Fruit fly (Drosophila melanogaster) whole organism, embryonic: ENCODE results near the gene jus.
A peak's percentile ranks its signal among the peaks of the same experiment; 100 is the strongest.

Experiments used
- CG12299 ChIP-seq: fragments of 200-800 bp; sonication (Bioruptor generic); optimal IDR thresholded peaks from 2 replicates; lab custom pipeline; 2018; ENCODE audit warnings: missing biosample characterization, mild to moderate bottlenecking, missing genetic modification characterization
- CG15514 ChIP-seq: fragments of 200-800 bp; sonication (Bioruptor generic); optimal IDR thresholded peaks from 3 replicates; lab custom pipeline; 2017; ENCODE audit warnings: missing biosample characterization, missing genetic modification characterization, mild to moderate bottlenecking, moderate library complexity, missing genetic modification reagents
- CG1602 ChIP-seq: fragments of 200-800 bp; sonication (Bioruptor generic); optimal IDR thresholded peaks from 3 replicates; lab custom pipeline; 2016; ENCODE audit warnings: missing biosample characterization, missing genetic modification characterization
- CG16779 ChIP-seq: fragments of 200-800 bp; sonication (Bioruptor generic); IDR thresholded peaks from 2 replicates; pipeline ENCODE4 v1.3.6; 2022; ENCODE audit warnings: missing biosample characterization, missing genetic modification characterization
- CG16813 ChIP-seq: fragments of 200-800 bp; sonication (Bioruptor generic); IDR thresholded peaks from 3 replicates; pipeline ENCODE4 v1.3.6; 2022; ENCODE audit warnings: missing biosample characterization, missing genetic modification characterization; ENCODE audit not compliant: partially characterized antibody
- CG17568 ChIP-seq: fragments of 200-800 bp; sonication (Bioruptor generic); optimal IDR thresholded peaks from 2 replicates; lab custom pipeline; 2018; ENCODE audit warnings: missing biosample characterization, mild to moderate bottlenecking, missing genetic modification characterization, moderate library complexity
- CG18262 ChIP-seq: fragments of 200-800 bp; optimal IDR thresholded peaks from 3 replicates; lab custom pipeline; 2019; ENCODE audit warnings: missing biosample characterization, mild to moderate bottlenecking, missing genetic modification characterization, moderate library complexity
- CG18476 ChIP-seq: fragments of 200-800 bp; sonication (Bioruptor generic); optimal IDR thresholded peaks from 2 replicates; lab custom pipeline; 2016; ENCODE audit warnings: missing biosample characterization, mild to moderate bottlenecking, missing genetic modification characterization
- CG18599 ChIP-seq: fragments of 200-800 bp; sonication (Bioruptor generic); optimal IDR thresholded peaks from 3 replicates; lab custom pipeline; 2017; ENCODE audit warnings: missing biosample characterization, missing genetic modification characterization, mild to moderate bottlenecking, moderate library complexity, missing genetic modification reagents
- CG18619 ChIP-seq: fragments of 200-800 bp; sonication (Bioruptor generic); optimal IDR thresholded peaks from 3 replicates; lab custom pipeline; 2017; ENCODE audit warnings: missing biosample characterization, mild to moderate bottlenecking, missing genetic modification characterization
- CG4707 ChIP-seq: fragments of 200-800 bp; sonication (Bioruptor generic); optimal IDR thresholded peaks from 2 replicates; lab custom pipeline; 2018; ENCODE audit warnings: missing biosample characterization, mild to moderate bottlenecking, missing genetic modification characterization, moderate library complexity
- CG7556 ChIP-seq: fragments of 200-800 bp; sonication (Bioruptor generic); optimal IDR thresholded peaks from 2 replicates; lab custom pipeline; 2017; ENCODE audit warnings: missing biosample characterization, mild to moderate bottlenecking, missing genetic modification characterization
- CG8089 ChIP-seq: fragments of 200-800 bp; sonication (Bioruptor generic); optimal IDR thresholded peaks from 3 replicates; lab custom pipeline; 2016; ENCODE audit warnings: missing biosample characterization, missing genetic modification characterization
- CG8359 ChIP-seq: fragments of 200-800 bp; sonication (Bioruptor generic); optimal IDR thresholded peaks from 2 replicates; lab custom pipeline; 2017; ENCODE audit warnings: missing biosample characterization, mild to moderate bottlenecking, missing genetic modification characterization, borderline replicate concordance
- CG8765 ChIP-seq: fragments of 200-800 bp; sonication (Bioruptor generic); IDR thresholded peaks from 2 replicates; pipeline ENCODE4 v1.3.6; 2022; ENCODE audit warnings: missing biosample characterization, missing genetic modification characterization
- CG9797 ChIP-seq: fragments of 200-800 bp; sonication (Bioruptor generic); optimal IDR thresholded peaks from 3 replicates; lab custom pipeline; 2018; ENCODE audit warnings: missing biosample characterization, mild to moderate bottlenecking, missing genetic modification characterization
- Deaf1 ChIP-seq: fragments of 200-800 bp; optimal IDR thresholded peaks from 3 replicates; lab custom pipeline; 2019; ENCODE audit warnings: missing biosample characterization, mild to moderate bottlenecking, missing genetic modification characterization, moderate library complexity
- Dip3 ChIP-seq: fragments of 200-800 bp; sonication (Bioruptor generic); optimal IDR thresholded peaks from 3 replicates; lab custom pipeline; 2016; ENCODE audit warnings: missing biosample characterization, missing genetic modification characterization
- Dll ChIP-seq: fragments of 200-800 bp; sonication (Bioruptor generic); IDR thresholded peaks from 4 replicates; pipeline ENCODE4 v1.3.6; 2022; ENCODE audit warnings: missing biosample characterization, missing genetic modification characterization; ENCODE audit not compliant: partially characterized antibody
- Dp ChIP-seq: fragments of 200-800 bp; sonication (Bioruptor generic); optimal IDR thresholded peaks from 2 replicates; lab custom pipeline; 2018; ENCODE audit warnings: missing biosample characterization, mild to moderate bottlenecking, missing genetic modification characterization, moderate library complexity
- Ets65A ChIP-seq: fragments of 200-800 bp; sonication (Bioruptor generic); peaks from one replicate; lab custom pipeline; 2016; ENCODE audit warnings: missing biosample characterization, missing genetic modification characterization
- Gsc ChIP-seq: fragments of 200-800 bp; sonication (Bioruptor generic); IDR thresholded peaks from 2 replicates; pipeline ENCODE4 v1.3.6; 2022; ENCODE audit warnings: missing biosample characterization, missing genetic modification characterization
- HLH3B ChIP-seq: fragments of 200-800 bp; sonication (Bioruptor generic); IDR thresholded peaks from 2 replicates; pipeline ENCODE4 v1.3.6; 2022; ENCODE audit warnings: missing biosample characterization, missing genetic modification characterization
- Hey ChIP-seq: fragments of 200-800 bp; sonication (Bioruptor generic); optimal IDR thresholded peaks from 3 replicates; lab custom pipeline; 2018; ENCODE audit warnings: missing biosample characterization, mild to moderate bottlenecking, missing genetic modification characterization
- Hmr ChIP-seq: fragments of 200-800 bp; sonication (Bioruptor generic); optimal IDR thresholded peaks from 3 replicates; lab custom pipeline; 2017; ENCODE audit warnings: mild to moderate bottlenecking, missing biosample characterization, missing genetic modification reagents, missing genetic modification characterization
- Hmx ChIP-seq: fragments of 200-800 bp; sonication (Bioruptor generic); optimal IDR thresholded peaks from 2 replicates; lab custom pipeline; 2016; ENCODE audit warnings: missing biosample characterization, missing genetic modification characterization
- Hr3 ChIP-seq: fragments of 200-800 bp; sonication (Bioruptor generic); optimal IDR thresholded peaks from 3 replicates; lab custom pipeline; 2016; ENCODE audit warnings: missing biosample characterization, missing genetic modification characterization
- Med ChIP-seq: fragments of 200-800 bp; sonication (Bioruptor generic); peaks from one replicate; lab custom pipeline; 2016; ENCODE audit warnings: missing biosample characterization, missing genetic modification characterization, mild to moderate bottlenecking, inconsistent platforms, moderate library complexity
- Nf-YA ChIP-seq: fragments of 200-800 bp; sonication (Bioruptor generic); IDR thresholded peaks from 2 replicates; pipeline ENCODE4 v1.3.6; 2022; ENCODE audit warnings: missing biosample characterization, missing genetic modification characterization
- Rfx ChIP-seq: fragments of 200-800 bp; sonication (Bioruptor generic); IDR thresholded peaks from 2 replicates; pipeline ENCODE4 v1.3.6; 2022; ENCODE audit warnings: missing biosample characterization, missing genetic modification characterization
- Scr ChIP-seq: fragments of 200-800 bp; sonication (Bioruptor generic); IDR thresholded peaks from 2 replicates; pipeline ENCODE4 v1.3.6; 2022; ENCODE audit warnings: missing biosample characterization, missing genetic modification characterization; ENCODE audit not compliant: partially characterized antibody
- Xbp1 ChIP-seq: fragments of 200-800 bp; sonication (Bioruptor generic); optimal IDR thresholded peaks from 3 replicates; lab custom pipeline; 2016; ENCODE audit warnings: missing biosample characterization, mild to moderate bottlenecking, missing genetic modification characterization
- abd-A ChIP-seq: fragments of 200-800 bp; sonication (Bioruptor generic); optimal IDR thresholded peaks from 3 replicates; lab custom pipeline; 2019; ENCODE audit warnings: missing biosample characterization, mild to moderate bottlenecking, missing genetic modification characterization, moderate library complexity
- amos ChIP-seq: fragments of 200-800 bp; sonication (Bioruptor generic); IDR thresholded peaks from 2 replicates; pipeline ENCODE4 v1.3.6; 2022; ENCODE audit warnings: missing biosample characterization, missing genetic modification characterization; ENCODE audit not compliant: partially characterized antibody
- ase ChIP-seq: fragments of 200-800 bp; sonication (Bioruptor generic); IDR thresholded peaks from 3 replicates; pipeline ENCODE4 v1.3.6; 2022; ENCODE audit warnings: missing biosample characterization, missing genetic modification characterization
- crol ChIP-seq: fragments of 200-800 bp; sonication (Bioruptor generic); IDR thresholded peaks from 2 replicates; pipeline ENCODE4 v1.3.6; 2022; ENCODE audit warnings: missing biosample characterization, missing genetic modification characterization
- dati ChIP-seq: fragments of 200-800 bp; sonication (Bioruptor generic); IDR thresholded peaks from 2 replicates; pipeline ENCODE4 v1.3.6; 2022; ENCODE audit warnings: missing biosample characterization, missing genetic modification characterization
- ewg ChIP-seq: fragments of 200-800 bp; sonication (Bioruptor generic); optimal IDR thresholded peaks from 3 replicates; lab custom pipeline; 2017; ENCODE audit warnings: mild to moderate bottlenecking, missing biosample characterization, missing genetic modification reagents, missing genetic modification characterization
- grn ChIP-seq: fragments of 200-800 bp; sonication (Bioruptor generic); optimal IDR thresholded peaks from 3 replicates; lab custom pipeline; 2017; ENCODE audit warnings: missing biosample characterization, missing genetic modification characterization
- jing ChIP-seq: fragments of 200-800 bp; sonication (Bioruptor generic); optimal IDR thresholded peaks from 2 replicates; lab custom pipeline; 2018; ENCODE audit warnings: missing biosample characterization, mild to moderate bottlenecking, missing genetic modification characterization
- lab ChIP-seq: fragments of 200-800 bp; sonication (Bioruptor generic); optimal IDR thresholded peaks from 3 replicates; lab custom pipeline; 2017; ENCODE audit warnings: missing biosample characterization, missing genetic modification characterization, mild to moderate bottlenecking, moderate library complexity, missing genetic modification reagents
- pb ChIP-seq: fragments of 200-800 bp; sonication (Bioruptor generic); optimal IDR thresholded peaks from 3 replicates; lab custom pipeline; 2016; ENCODE audit warnings: missing biosample characterization, missing genetic modification characterization
- pum ChIP-seq: fragments of 200-800 bp; sonication (Bioruptor generic); optimal IDR thresholded peaks from 2 replicates; lab custom pipeline; 2016; ENCODE audit warnings: missing biosample characterization, missing genetic modification characterization
- ro ChIP-seq: fragments of 200-800 bp; sonication (Bioruptor generic); IDR thresholded peaks from 2 replicates; pipeline ENCODE4 v1.3.6; 2022; ENCODE audit warnings: missing biosample characterization, missing genetic modification characterization
- row ChIP-seq: fragments of 200-800 bp; sonication (Bioruptor generic); IDR thresholded peaks from 3 replicates; pipeline ENCODE4 v1.3.6; 2022; ENCODE audit warnings: missing biosample characterization, missing genetic modification characterization
- run ChIP-seq: fragments of 200-800 bp; sonication (Bioruptor generic); optimal IDR thresholded peaks from 3 replicates; lab custom pipeline; 2018; ENCODE audit warnings: missing biosample characterization, mild to moderate bottlenecking, missing genetic modification characterization
- salm ChIP-seq: fragments of 200-800 bp; sonication (Bioruptor generic); optimal IDR thresholded peaks from 2 replicates; lab custom pipeline; 2018; ENCODE audit warnings: missing biosample characterization, mild to moderate bottlenecking, missing genetic modification characterization
- sug ChIP-seq: fragments of 200-800 bp; optimal IDR thresholded peaks from 2 replicates; lab custom pipeline; 2019; ENCODE audit warnings: missing biosample characterization, mild to moderate bottlenecking, missing genetic modification characterization, moderate library complexity
- vfl ChIP-seq: fragments of 200-800 bp; sonication (Bioruptor generic); optimal IDR thresholded peaks from 2 replicates; lab custom pipeline; 2016; ENCODE audit warnings: missing biosample characterization, missing genetic modification characterization
- zen2 ChIP-seq: fragments of 200-800 bp; sonication (Bioruptor generic); IDR thresholded peaks from 3 replicates; pipeline ENCODE4 v1.3.6; 2022; ENCODE audit warnings: missing biosample characterization, missing genetic modification characterization; ENCODE audit not compliant: partially characterized antibody
- zfh2 ChIP-seq: fragments of 200-800 bp; sonication (Bioruptor generic); optimal IDR thresholded peaks from 2 replicates; lab custom pipeline; 2016; ENCODE audit warnings: missing biosample characterization, missing genetic modification characterization

jus gene

dm6 chr3R:29194957-29195356, at the start of gene jus:
Gene jus (minus strand): TSS chr3R:29194994.
- TF ChIP-seq abd-A (tag; lab: Kevin White, UChicago) (peak; percentile 14), Gsc (GFP tag; lab: Robert Waterston, UW) (no peak), Xbp1 (GFP tag; lab: Kevin White, UChicago) (no peak), CG18262 (no peak), CG8359 (GFP tag; lab: Kevin White, UChicago) (no peak), ase (GFP tag; lab: Robert Waterston, UW) (no peak), CG1602 (GFP tag; lab: Kevin White, UChicago) (no peak), Dp (GFP tag; lab: Kevin White, UChicago) (no peak), grn (GFP tag; lab: Kevin White, UChicago) (no peak), Hmx (no peak), CG17568 (GFP tag; lab: Kevin White, UChicago) (no peak), CG8089 (GFP tag; lab: Kevin White, UChicago) (no peak), CG18476 (GFP tag; lab: Kevin White, UChicago) (no peak), crol (GFP tag; lab: Robert Waterston, UW) (peak; percentile 89), vfl (GFP tag; lab: Kevin White, UChicago) (no peak), Ets65A (GFP tag; lab: Kevin White, UChicago) (no peak), Hey (tag; lab: Kevin White, UChicago) (no peak), zen2 (GFP tag; lab: Robert Waterston, UW) (no peak), CG4707 (GFP tag; lab: Kevin White, UChicago) (no peak), CG16779 (GFP tag; lab: Robert Waterston, UW) (0 out of 2 replicates have a peak, but pooled peaks have one; percentile 45), ewg (GFP tag; lab: Kevin White, UChicago) (peak; percentile 76), salm (tag; lab: Kevin White, UChicago) (no peak), lab (no peak), Dll (GFP tag; lab: Robert Waterston, UW) (no peak), CG9797 (GFP tag; lab: Kevin White, UChicago) (no peak), Med (GFP tag; lab: Kevin White, UChicago) (peak; percentile 55), amos (GFP tag; lab: Robert Waterston, UW) (no peak), pb (no peak), pum (GFP tag; lab: Kevin White, UChicago) (no peak), Dip3 (GFP tag; lab: Kevin White, UChicago) (no peak), CG12299 (tag; lab: Kevin White, UChicago) (no peak), CG18599 (GFP tag; lab: Kevin White, UChicago) (peak; percentile 18), ro (GFP tag; lab: Robert Waterston, UW) (no peak), Nf-YA (GFP tag; lab: Robert Waterston, UW) (no peak), Hr3 (GFP tag; lab: Kevin White, UChicago) (no peak), Deaf1 (tag; lab: Kevin White, UChicago) (peak; percentile 73), CG7556 (GFP tag; lab: Kevin White, UChicago) (peak; percentile 33), Hmr (peak; percentile 35), jing (GFP tag; lab: Kevin White, UChicago) (no peak), CG8765 (GFP tag; lab: Robert Waterston, UW) (no peak), Scr (GFP tag; lab: Robert Waterston, UW) (no peak), Rfx (GFP tag; lab: Robert Waterston, UW) (no peak), CG16813 (GFP tag; lab: Robert Waterston, UW) (no peak), dati (GFP tag; lab: Robert Waterston, UW) (no peak), HLH3B (no peak), row (GFP tag; lab: Robert Waterston, UW) (0 out of 3 replicates have a peak, but pooled peaks have one; percentile 17), CG18619 (GFP tag; lab: Kevin White, UChicago) (peak; percentile 9), CG15514 (peak; percentile 15), zfh2 (GFP tag; lab: Kevin White, UChicago) (no peak), sug (tag; lab: Kevin White, UChicago) (no peak), run (tag; lab: Kevin White, UChicago) (no peak)
